Worm (Caenorhabditis elegans) whole organism, mixed stage, embryonic: Measurements from ENCODE around the gene tbh-1.

ENCODE experiments used
- ceh-83 ChIP-seq: fragments of 200-800 bp; sonication (Bioruptor generic); optimal IDR thresholded peaks from 2 replicates; lab custom pipeline; 2018; ENCODE audit warnings: mild to moderate bottlenecking, missing genetic modification characterization, missing compliant biosample characterization
- cnd-1 ChIP-seq: fragments of 200-800 bp; sonication (Bioruptor generic); optimal IDR thresholded peaks from 2 replicates; lab custom pipeline; 2018; ENCODE audit warnings: mild to moderate bottlenecking, missing genetic modification characterization, missing compliant biosample characterization
- elt-1 ChIP-seq: sonication (generic microtip); optimal IDR thresholded peaks from 2 replicates; lab custom pipeline; 2017; ENCODE audit warnings: missing genetic modification characterization, mild to moderate bottlenecking, missing compliant biosample characterization, antibody characterized with exemption, moderate library complexity, borderline replicate concordance; ENCODE audit not compliant: insufficient read depth
- elt-3 ChIP-seq: fragments of 150-350 bp; optimal IDR thresholded peaks from 2 replicates; lab custom pipeline; 2014; ENCODE audit warnings: missing biosample characterization, missing genetic modification characterization
- nhr-76 ChIP-seq: sonication (generic microtip); optimal IDR thresholded peaks from 2 replicates; lab custom pipeline; 2017; ENCODE audit warnings: missing biosample characterization, missing genetic modification characterization

DNA sequence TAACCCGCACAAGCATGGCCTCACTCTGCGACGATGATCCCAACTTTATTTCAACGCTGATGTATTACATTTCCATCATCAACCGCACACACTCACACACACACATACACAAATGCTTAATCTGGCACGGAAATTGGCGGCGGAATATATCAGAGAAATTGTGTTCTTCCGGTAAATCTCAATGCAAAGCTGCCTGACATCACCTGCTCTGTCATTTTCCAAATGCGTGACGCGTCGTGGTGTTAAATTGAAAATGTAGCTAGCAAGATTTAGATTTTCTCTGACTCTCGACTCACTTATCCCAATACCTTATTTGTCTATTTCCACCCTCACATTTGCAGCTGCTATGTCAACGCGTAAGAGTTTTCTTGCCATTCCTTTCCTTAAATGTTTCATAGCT is 34.6 kb upstream of the tbh-1 start:
- no peak for TF ChIP-seq cnd-1
- TF ChIP-seq nhr-76 = no peak
- TF ChIP-seq ceh-83 (GFP tag; lab: Kevin White, UChicago) = no peak
- TF ChIP-seq elt-1 (tag; lab: Kevin White, UChicago) = no peak
- no peak for TF ChIP-seq elt-3
